Fruit fly (Drosophila melanogaster) whole organism, embryonic: Measurements from ENCODE around the gene Sap130.

Experiments used
- Atf-2 ChIP-seq: fragments of 200-800 bp; sonication (Bioruptor generic); optimal IDR thresholded peaks from 2 replicates; lab custom pipeline; 2016; ENCODE audit warnings: missing biosample characterization, missing genetic modification characterization
- BtbVII ChIP-seq: fragments of 200-800 bp; sonication (Bioruptor generic); optimal IDR thresholded peaks from 3 replicates; lab custom pipeline; 2017; ENCODE audit warnings: missing biosample characterization, mild to moderate bottlenecking, missing genetic modification characterization
- C15 ChIP-seq: fragments of 200-800 bp; sonication (Bioruptor generic); IDR thresholded peaks from 3 replicates; pipeline ENCODE4 v1.3.6; 2022; ENCODE audit warnings: missing biosample characterization, missing genetic modification characterization
- CG10267 ChIP-seq: fragments of 200-800 bp; sonication (Bioruptor generic); optimal IDR thresholded peaks from 2 replicates; lab custom pipeline; 2018; ENCODE audit warnings: missing biosample characterization, mild to moderate bottlenecking, missing genetic modification characterization, moderate library complexity
- CG10321 ChIP-seq: fragments of 200-800 bp; sonication (Bioruptor generic); IDR thresholded peaks from 2 replicates; pipeline ENCODE4 v1.3.6; 2022; ENCODE audit warnings: missing biosample characterization, missing genetic modification characterization
- CG10543 ChIP-seq: fragments of 200-800 bp; sonication (Bioruptor generic); optimal IDR thresholded peaks from 3 replicates; lab custom pipeline; 2017; ENCODE audit warnings: missing biosample characterization, mild to moderate bottlenecking, missing genetic modification characterization, moderate library complexity
- CG10565 ChIP-seq: fragments of 200-800 bp; sonication (Bioruptor generic); optimal IDR thresholded peaks from 3 replicates; lab custom pipeline; 2016; ENCODE audit warnings: missing biosample characterization, mild to moderate bottlenecking, missing genetic modification characterization
- CG11723 ChIP-seq: fragments of 200-800 bp; sonication (Bioruptor generic); optimal IDR thresholded peaks from 2 replicates; lab custom pipeline; 2017; ENCODE audit warnings: missing biosample characterization, mild to moderate bottlenecking, missing genetic modification characterization
- CG12155 ChIP-seq: fragments of 200-800 bp; sonication (Bioruptor generic); optimal IDR thresholded peaks from 3 replicates; lab custom pipeline; 2016; ENCODE audit warnings: missing biosample characterization, missing genetic modification characterization
- CG13287 ChIP-seq: fragments of 200-800 bp; sonication (Bioruptor generic); IDR thresholded peaks from 2 replicates; pipeline ENCODE4 v1.3.6; 2022; ENCODE audit warnings: missing biosample characterization, missing genetic modification characterization; ENCODE audit not compliant: partially characterized antibody
- CG14667 ChIP-seq: fragments of 200-800 bp; sonication (Bioruptor generic); IDR thresholded peaks from 2 replicates; pipeline ENCODE4 v1.3.6; 2022; ENCODE audit warnings: missing biosample characterization, missing genetic modification characterization
- CG15514 ChIP-seq: fragments of 200-800 bp; sonication (Bioruptor generic); optimal IDR thresholded peaks from 3 replicates; lab custom pipeline; 2017; ENCODE audit warnings: missing biosample characterization, missing genetic modification characterization, mild to moderate bottlenecking, moderate library complexity, missing genetic modification reagents
- CG16779 ChIP-seq: fragments of 200-800 bp; sonication (Bioruptor generic); IDR thresholded peaks from 2 replicates; pipeline ENCODE4 v1.3.6; 2022; ENCODE audit warnings: missing biosample characterization, missing genetic modification characterization
- CG17328 ChIP-seq: fragments of 200-800 bp; sonication (Bioruptor generic); IDR thresholded peaks from 2 replicates; pipeline ENCODE4 v1.3.6; 2022; ENCODE audit warnings: missing biosample characterization, missing genetic modification characterization
- CG17612 ChIP-seq: fragments of 200-800 bp; sonication (Bioruptor generic); IDR thresholded peaks from 2 replicates; pipeline ENCODE4 v1.3.6; 2022; ENCODE audit warnings: missing biosample characterization, missing genetic modification characterization
- CG18262 ChIP-seq: fragments of 200-800 bp; optimal IDR thresholded peaks from 3 replicates; lab custom pipeline; 2019; ENCODE audit warnings: missing biosample characterization, mild to moderate bottlenecking, missing genetic modification characterization, moderate library complexity
- CG2712 ChIP-seq: fragments of 200-800 bp; optimal IDR thresholded peaks from 3 replicates; lab custom pipeline; 2019; ENCODE audit warnings: missing biosample characterization, mild to moderate bottlenecking, missing genetic modification characterization, moderate library complexity
- CG30403 ChIP-seq: fragments of 200-800 bp; sonication (Bioruptor generic); optimal IDR thresholded peaks from 3 replicates; lab custom pipeline; 2016; ENCODE audit warnings: missing biosample characterization, missing genetic modification characterization
- CG30431 ChIP-seq: fragments of 200-800 bp; sonication (Bioruptor generic); optimal IDR thresholded peaks from 2 replicates; lab custom pipeline; 2017; ENCODE audit warnings: missing biosample characterization, missing genetic modification characterization
- CG42726 ChIP-seq: fragments of 200-800 bp; sonication (Bioruptor generic); IDR thresholded peaks from 2 replicates; pipeline ENCODE4 v1.3.6; 2022; ENCODE audit warnings: missing biosample characterization, missing genetic modification characterization; ENCODE audit not compliant: partially characterized antibody
- CG4617 ChIP-seq: fragments of 200-800 bp; sonication (Bioruptor generic); optimal IDR thresholded peaks from 3 replicates; lab custom pipeline; 2016; ENCODE audit warnings: missing biosample characterization, missing genetic modification characterization, borderline replicate concordance
- CG6689 ChIP-seq: fragments of 200-800 bp; sonication (Bioruptor generic); IDR thresholded peaks from 2 replicates; pipeline ENCODE4 v1.3.6; 2022; ENCODE audit warnings: missing biosample characterization, missing genetic modification characterization
- CG6765 ChIP-seq: fragments of 200-800 bp; sonication (Bioruptor generic); optimal IDR thresholded peaks from 3 replicates; lab custom pipeline; 2017; ENCODE audit warnings: missing biosample characterization, mild to moderate bottlenecking, missing genetic modification characterization
- CG7786 ChIP-seq: fragments of 200-800 bp; sonication (Bioruptor generic); optimal IDR thresholded peaks from 2 replicates; lab custom pipeline; 2016; ENCODE audit warnings: missing biosample characterization, missing genetic modification characterization
- CG7963 ChIP-seq: fragments of 200-800 bp; sonication (Bioruptor generic); IDR thresholded peaks from 3 replicates; pipeline ENCODE4 v1.3.6; 2022; ENCODE audit warnings: missing biosample characterization, missing genetic modification characterization; ENCODE audit not compliant: partially characterized antibody
- Dll ChIP-seq: fragments of 200-800 bp; sonication (Bioruptor generic); IDR thresholded peaks from 4 replicates; pipeline ENCODE4 v1.3.6; 2022; ENCODE audit warnings: missing biosample characterization, missing genetic modification characterization; ENCODE audit not compliant: partially characterized antibody
- E2f2 ChIP-seq: fragments of 200-800 bp; sonication (Bioruptor generic); IDR thresholded peaks from 2 replicates; pipeline ENCODE4 v1.3.6; 2022; ENCODE audit warnings: missing biosample characterization, missing genetic modification characterization
- ERR ChIP-seq: fragments of 200-800 bp; sonication (Bioruptor generic); optimal IDR thresholded peaks from 2 replicates; lab custom pipeline; 2016; ENCODE audit warnings: missing biosample characterization, missing genetic modification characterization
- Fer2 ChIP-seq: fragments of 200-800 bp; sonication (Bioruptor generic); optimal IDR thresholded peaks from 2 replicates; lab custom pipeline; 2018; ENCODE audit warnings: missing biosample characterization, mild to moderate bottlenecking, missing genetic modification characterization, moderate library complexity
- GATAe ChIP-seq: fragments of 200-800 bp; sonication (Bioruptor generic); conservative IDR thresholded peaks from 2 replicates; pipeline ENCODE4 v1.3.6; 2022; ENCODE audit warnings: missing biosample characterization, missing genetic modification characterization
- HmgD ChIP-seq: fragments of 200-800 bp; sonication (Bioruptor generic); optimal IDR thresholded peaks from 3 replicates; lab custom pipeline; 2016; ENCODE audit warnings: missing biosample characterization, missing genetic modification characterization
- HmgZ ChIP-seq: fragments of 200-800 bp; sonication (Bioruptor generic); optimal IDR thresholded peaks from 2 replicates; lab custom pipeline; 2018; ENCODE audit warnings: missing biosample characterization, mild to moderate bottlenecking, missing genetic modification characterization
- Hmx ChIP-seq: fragments of 200-800 bp; sonication (Bioruptor generic); optimal IDR thresholded peaks from 2 replicates; lab custom pipeline; 2016; ENCODE audit warnings: missing biosample characterization, missing genetic modification characterization
- Meics ChIP-seq: fragments of 200-800 bp; sonication (Bioruptor generic); optimal IDR thresholded peaks from 2 replicates; lab custom pipeline; 2017; ENCODE audit warnings: missing biosample characterization, mild to moderate bottlenecking, missing genetic modification characterization
- TFAM ChIP-seq: fragments of 200-800 bp; sonication (Bioruptor generic); optimal IDR thresholded peaks from 2 replicates; lab custom pipeline; 2017; ENCODE audit warnings: missing biosample characterization, missing genetic modification characterization, inconsistent platforms
- Taf1 ChIP-seq: fragments of 200-800 bp; sonication (Bioruptor generic); IDR thresholded peaks from 2 replicates; pipeline ENCODE4 v1.3.6; 2022; ENCODE audit warnings: missing biosample characterization, missing genetic modification characterization
- Xbp1 ChIP-seq: fragments of 200-800 bp; sonication (Bioruptor generic); optimal IDR thresholded peaks from 3 replicates; lab custom pipeline; 2016; ENCODE audit warnings: missing biosample characterization, mild to moderate bottlenecking, missing genetic modification characterization
- bcd ChIP-seq: fragments of 200-800 bp; sonication (Bioruptor generic); optimal IDR thresholded peaks from 2 replicates; lab custom pipeline; 2017; ENCODE audit warnings: missing biosample characterization, mild to moderate bottlenecking, missing genetic modification characterization
- cad ChIP-seq: fragments of >200 bp; optimal IDR thresholded peaks from 2 replicates; lab custom pipeline; 2017; ENCODE audit warnings: missing biosample characterization, missing genetic modification characterization
- caup ChIP-seq: fragments of 200-800 bp; sonication (Bioruptor generic); optimal IDR thresholded peaks from 3 replicates; lab custom pipeline; 2017; ENCODE audit warnings: missing biosample characterization, mild to moderate bottlenecking, missing genetic modification characterization, moderate library complexity; ENCODE audit not compliant: severe bottlenecking
- chif ChIP-seq, 2 experiments: fragments of 200-800 bp; sonication (Bioruptor generic); optimal IDR thresholded peaks; 3 replicates each; lab custom pipeline; 2016; ENCODE audit warnings: missing biosample characterization in 2 of 2, missing genetic modification characterization in 2 of 2
- chm ChIP-seq: fragments of 200-800 bp; sonication (Bioruptor generic); IDR thresholded peaks from 2 replicates; pipeline ENCODE4 v1.3.6; 2022; ENCODE audit warnings: missing biosample characterization, missing genetic modification characterization
- crp ChIP-seq, 2 experiments: fragments of 200-800 bp; sonication (Bioruptor generic); optimal IDR thresholded peaks; 2 replicates in 1 of 2; 3 replicates in 1 of 2; lab custom pipeline; 2017; ENCODE audit warnings: missing biosample characterization in 2 of 2, missing genetic modification characterization in 2 of 2, mild to moderate bottlenecking in 1 of 2, moderate library complexity in 1 of 2
- insv ChIP-seq, 2 experiments: fragments of 200-800 bp; sonication (Bioruptor generic); optimal IDR thresholded peaks; 3 replicates each; lab custom pipeline; 2016 to 2018; ENCODE audit warnings: missing biosample characterization in 2 of 2, missing genetic modification characterization in 2 of 2
- nau ChIP-seq: fragments of 200-800 bp; sonication (Bioruptor generic); optimal IDR thresholded peaks from 3 replicates; lab custom pipeline; 2017; ENCODE audit warnings: missing biosample characterization, mild to moderate bottlenecking, missing genetic modification characterization, missing genetic modification reagents
- org-1 ChIP-seq: fragments of 200-800 bp; sonication (Bioruptor generic); optimal IDR thresholded peaks from 2 replicates; lab custom pipeline; 2017; ENCODE audit warnings: missing biosample characterization, missing genetic modification characterization
- pan ChIP-seq, 4 experiments: fragments of >200 bp in 3 of 4; fragments of 200-800 bp in 1 of 4; sonication (Bioruptor generic) in 1 of 4; optimal IDR thresholded peaks in 3 of 4; IDR thresholded peaks in 1 of 4; 2 replicates each; pipeline versions ENCODE4 v1.3.6 to Lab custom; 2017 to 2022; ENCODE audit warnings: missing biosample characterization in 2 of 4, missing genetic modification characterization in 2 of 4, mixed read lengths in 1 of 4
- tup ChIP-seq: fragments of 200-800 bp; sonication (Bioruptor generic); optimal IDR thresholded peaks from 2 replicates; lab custom pipeline; 2016; ENCODE audit warnings: missing biosample characterization, mild to moderate bottlenecking, missing genetic modification characterization, moderate library complexity
- vvl ChIP-seq: fragments of 200-800 bp; sonication (Bioruptor generic); IDR thresholded peaks from 2 replicates; pipeline ENCODE4 v1.3.6; 2022; ENCODE audit warnings: missing biosample characterization, missing genetic modification characterization

Gene Sap130

DNA sequence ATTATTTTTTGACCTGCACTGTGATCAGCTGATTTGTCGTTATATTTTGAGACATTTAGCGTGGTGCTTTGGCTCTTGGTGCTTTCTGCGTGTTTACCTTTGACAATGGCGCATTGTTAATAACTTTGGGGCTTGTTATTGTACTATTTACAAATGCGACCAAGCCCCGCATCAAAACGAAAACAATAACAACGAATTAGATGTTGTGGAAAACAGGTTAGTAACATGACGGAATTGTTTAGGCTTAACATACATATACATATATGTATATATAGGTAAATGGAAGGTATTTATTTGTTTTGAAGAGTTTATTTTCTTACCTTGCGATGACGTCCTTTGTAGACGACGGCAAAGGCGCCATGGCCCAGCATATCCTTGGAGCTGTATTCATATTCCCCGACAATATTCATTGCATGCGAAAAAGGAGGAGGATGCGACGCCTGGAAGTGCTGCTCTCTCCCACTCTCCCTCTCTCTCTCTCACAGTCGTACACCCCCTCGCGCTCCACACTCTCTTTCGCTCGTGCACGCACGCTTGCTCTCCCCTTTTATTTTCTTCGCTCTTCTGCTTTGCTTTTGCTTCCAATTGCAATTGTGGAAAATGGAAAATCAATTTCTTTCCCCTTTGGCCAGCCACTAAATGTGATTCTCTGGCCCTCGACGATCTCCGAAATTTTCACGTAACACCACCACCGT lies 1.5 kb upstream of the Sap130 start (continued):
- TF ChIP-seq CG14667 (GFP tag; lab: Robert Waterston, UW): no peak
- no peak for TF ChIP-seq GATAe
- TF ChIP-seq crp (GFP tag; optimal IDR thresholded peaks at IDR 0.05; lab: Kevin White, UChicago): peak in 1 of 2 experiments; percentile 61
- TF ChIP-seq Dll (GFP tag; lab: Robert Waterston, UW): peak; percentile 53; the same call in 1 of the 4 replicates
- TF ChIP-seq Meics (GFP tag; lab: Kevin White, UChicago): peak; percentile 30
- no peak for TF ChIP-seq org-1 (GFP tag; lab: Kevin White, UChicago)
- no peak for TF ChIP-seq pan (optimal IDR thresholded peaks at IDR 0.05; lab: Kevin White, UChicago)
- no peak for TF ChIP-seq pan (GFP tag; optimal IDR thresholded peaks at IDR 0.05 in 1 of 2, IDR thresholded peaks at IDR 0.05 in 1 of 2)
- no peak for TF ChIP-seq CG2712 (tag; lab: Kevin White, UChicago)
- TF ChIP-seq CG30403 (GFP tag; lab: Kevin White, UChicago): peak; percentile 17
- TF ChIP-seq CG6689 (GFP tag; lab: Robert Waterston, UW): no peak
- no peak for TF ChIP-seq HmgD (GFP tag; lab: Kevin White, UChicago)
- no peak for TF ChIP-seq Taf1 (GFP tag; lab: Robert Waterston, UW)
- no peak for TF ChIP-seq bcd (GFP tag; lab: Kevin White, UChicago)
- TF ChIP-seq Hmx (GFP tag; lab: Kevin White, UChicago): no peak
- TF ChIP-seq chif (GFP tag; optimal IDR thresholded peaks at IDR 0.05; lab: Kevin White, UChicago): no peak
- no peak for TF ChIP-seq HmgZ
- 0 out of 2 replicates have a peak, but pooled peaks have one; percentile 48 for TF ChIP-seq CG16779
- TF ChIP-seq Xbp1 (GFP tag; lab: Kevin White, UChicago): no peak
- TF ChIP-seq CG7963 (GFP tag; lab: Robert Waterston, UW): 0 out of 3 replicates have a peak, but pooled peaks have one; percentile 28
- TF ChIP-seq TFAM: no peak
- TF ChIP-seq C15 (GFP tag; lab: Robert Waterston, UW): no peak
- TF ChIP-seq ERR (GFP tag; lab: Kevin White, UChicago): no peak
- TF ChIP-seq Fer2 (tag; lab: Kevin White, UChicago): no peak
- TF ChIP-seq CG11723 (GFP tag; lab: Kevin White, UChicago): no peak
- TF ChIP-seq CG17328 (GFP tag; lab: Robert Waterston, UW): no peak
- TF ChIP-seq caup (GFP tag; lab: Kevin White, UChicago): no peak
- no peak for TF ChIP-seq E2f2
- TF ChIP-seq CG10267 (tag; lab: Kevin White, UChicago): no peak
- TF ChIP-seq CG30431: no peak
- no peak for TF ChIP-seq CG4617
- TF ChIP-seq cad (GFP tag; lab: Kevin White, UChicago): no peak
- no peak for TF ChIP-seq CG7786
- no peak for TF ChIP-seq CG18262 (tag; lab: Kevin White, UChicago)
- TF ChIP-seq CG42726 (GFP tag; lab: Robert Waterston, UW): no peak
- peak; percentile 25; the same call in 1 of the 2 replicates for TF ChIP-seq vvl (GFP tag; lab: Robert Waterston, UW)
- no peak for TF ChIP-seq nau (GFP tag; lab: Kevin White, UChicago)
- no peak for TF ChIP-seq CG17612 (GFP tag; lab: Robert Waterston, UW)
- TF ChIP-seq chm (GFP tag; lab: Robert Waterston, UW): peak; percentile 75
- TF ChIP-seq CG10543 (GFP tag; lab: Kevin White, UChicago): no peak
- TF ChIP-seq CG13287 (GFP tag; lab: Robert Waterston, UW): no peak
- TF ChIP-seq CG12155 (GFP tag; lab: Kevin White, UChicago): no peak
- no peak for TF ChIP-seq insv (GFP tag; optimal IDR thresholded peaks at IDR 0.05; lab: Kevin White, UChicago)
- no peak for TF ChIP-seq BtbVII (GFP tag; lab: Kevin White, UChicago)
- peak; percentile 20 for TF ChIP-seq CG6765 (GFP tag; lab: Kevin White, UChicago)
- TF ChIP-seq tup (GFP tag; lab: Kevin White, UChicago): no peak
- no peak for TF ChIP-seq Atf-2
- peak; percentile 31 for TF ChIP-seq CG15514 (GFP tag; lab: Kevin White, UChicago)
- no peak for TF ChIP-seq CG10565 (GFP tag; lab: Kevin White, UChicago)
- TF ChIP-seq CG10321: no peak
